Worm (Caenorhabditis elegans) whole organism, L3 larva: ENCODE measurements around the gene bra-1.

Source experiments
- ZK546.5 ChIP-seq: sonication (generic microtip); optimal IDR thresholded peaks from 2 replicates; lab custom pipeline; 2017; ENCODE audit warnings: missing biosample characterization, missing genetic modification characterization
- ceh-9 ChIP-seq: sonication (generic microtip); optimal IDR thresholded peaks from 2 replicates; lab custom pipeline; 2018; ENCODE audit warnings: missing biosample characterization, missing genetic modification characterization
- egl-27 ChIP-seq: sonication (generic microtip); optimal IDR thresholded peaks from 4 replicates; lab custom pipeline; 2017; ENCODE audit warnings: missing biosample characterization, missing genetic modification reagents, missing genetic modification characterization
- egl-5 ChIP-seq: fragments of 150-350 bp; optimal IDR thresholded peaks from 2 replicates; lab custom pipeline; 2017; ENCODE audit warnings: missing biosample characterization, missing genetic modification reagents, missing genetic modification characterization, inconsistent platforms
- elt-1 ChIP-seq: fragments of 150-350 bp; optimal IDR thresholded peaks from 2 replicates; lab custom pipeline; 2014; ENCODE audit warnings: missing biosample characterization, missing genetic modification characterization
- fkh-10 ChIP-seq: sonication (generic microtip); optimal IDR thresholded peaks from 2 replicates; lab custom pipeline; 2017; ENCODE audit warnings: missing biosample characterization, missing genetic modification reagents, missing genetic modification characterization
- fkh-2 ChIP-seq: fragments of 150-350 bp; optimal IDR thresholded peaks from 2 replicates; lab custom pipeline; 2014; ENCODE audit warnings: missing biosample characterization, missing genetic modification reagents, missing genetic modification characterization
- fos-1 ChIP-seq: fragments of 150-350 bp; optimal IDR thresholded peaks from 2 replicates; lab custom pipeline; 2014; ENCODE audit warnings: missing biosample characterization, missing genetic modification characterization
- hmg-11 ChIP-seq: sonication (generic microtip); optimal IDR thresholded peaks from 2 replicates; lab custom pipeline; 2016; ENCODE audit warnings: missing genetic modification characterization, missing compliant biosample characterization
- jun-1 ChIP-seq: fragments of 150-350 bp; optimal IDR thresholded peaks from 2 replicates; lab custom pipeline; 2014; ENCODE audit warnings: missing biosample characterization, missing genetic modification reagents, missing genetic modification characterization
- lin-39 ChIP-seq: fragments of 150-350 bp; optimal IDR thresholded peaks from 2 replicates; lab custom pipeline; 2018; ENCODE audit warnings: missing biosample characterization, missing genetic modification reagents, missing genetic modification characterization
- nfya-1 ChIP-seq: sonication (generic microtip); optimal IDR thresholded peaks from 2 replicates; lab custom pipeline; 2017; ENCODE audit warnings: missing genetic modification characterization, mild to moderate bottlenecking, missing compliant biosample characterization, antibody characterized with exemption, moderate library complexity; ENCODE audit not compliant: insufficient read depth
- nhr-237 ChIP-seq: fragments of 150-350 bp; optimal IDR thresholded peaks from 2 replicates; lab custom pipeline; 2014; ENCODE audit warnings: missing biosample characterization, missing genetic modification characterization
- nhr-25 ChIP-seq: sonication (generic microtip); optimal IDR thresholded peaks from 2 replicates; lab custom pipeline; 2017; ENCODE audit warnings: missing biosample characterization, missing genetic modification characterization
- nhr-28 ChIP-seq: fragments of 150-350 bp; optimal IDR thresholded peaks from 2 replicates; lab custom pipeline; 2014; ENCODE audit warnings: missing biosample characterization, missing genetic modification characterization
- nhr-43 ChIP-seq: sonication (generic microtip); optimal IDR thresholded peaks from 2 replicates; lab custom pipeline; 2016; ENCODE audit warnings: mild to moderate bottlenecking, missing genetic modification characterization, missing compliant biosample characterization; ENCODE audit not compliant: poor library complexity, severe bottlenecking
- nhr-67 ChIP-seq: fragments of 150-350 bp; optimal IDR thresholded peaks from 2 replicates; lab custom pipeline; 2014; ENCODE audit warnings: missing biosample characterization, missing genetic modification characterization
- nhr-77 ChIP-seq: fragments of 150-350 bp; optimal IDR thresholded peaks from 2 replicates; lab custom pipeline; 2014; ENCODE audit warnings: missing biosample characterization, missing genetic modification characterization
- pha-4 ChIP-seq: fragments of 150-350 bp; optimal IDR thresholded peaks from 2 replicates; lab custom pipeline; 2014; ENCODE audit warnings: missing biosample characterization, missing genetic modification reagents, missing genetic modification characterization
- sea-2 ChIP-seq: fragments of 150-350 bp; sonication (generic microtip); optimal IDR thresholded peaks from 4 replicates; lab custom pipeline; 2014; ENCODE audit warnings: missing biosample characterization, missing genetic modification reagents, missing genetic modification characterization
- skn-1 ChIP-seq: fragments of 150-350 bp; optimal IDR thresholded peaks from 2 replicates; lab custom pipeline; 2014; ENCODE audit warnings: missing biosample characterization, missing genetic modification characterization
- snpc-4 ChIP-seq: fragments of 150-350 bp; optimal IDR thresholded peaks from 2 replicates; lab custom pipeline; 2014; ENCODE audit warnings: missing biosample characterization, missing genetic modification characterization
- tbx-2 ChIP-seq: sonication (generic microtip); optimal IDR thresholded peaks from 2 replicates; lab custom pipeline; 2016; ENCODE audit warnings: mild to moderate bottlenecking, missing genetic modification characterization, missing compliant biosample characterization
- unc-39 ChIP-seq: sonication (generic microtip); optimal IDR thresholded peaks from 4 replicates; lab custom pipeline; 2017; ENCODE audit warnings: missing biosample characterization, missing genetic modification characterization
- zag-1 ChIP-seq: fragments of 150-350 bp; optimal IDR thresholded peaks from 2 replicates; lab custom pipeline; 2014; ENCODE audit warnings: missing biosample characterization, missing genetic modification characterization

The bra-1 gene

DNA sequence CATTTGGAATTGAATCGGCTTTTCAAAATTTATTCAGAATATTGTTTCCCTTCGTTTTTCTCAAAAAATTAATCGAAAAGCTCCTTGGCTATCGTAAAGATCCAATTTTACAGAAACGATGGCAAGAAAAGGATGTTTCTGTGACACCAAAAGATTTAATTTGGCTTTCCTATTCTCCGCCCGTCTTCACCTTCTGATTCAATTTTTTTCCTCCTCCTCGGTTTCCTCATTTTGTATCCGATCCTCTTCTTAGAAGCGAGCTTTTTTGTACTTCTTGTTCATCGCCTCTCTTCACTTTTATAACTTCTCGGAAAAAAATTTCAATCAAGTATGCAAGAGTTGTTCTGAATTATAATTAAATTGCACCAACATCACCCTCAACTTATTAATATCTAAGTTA, 11.8 kb downstream of the bra-1 start:
- TF ChIP-seq hmg-11, result no peak
- TF ChIP-seq fkh-10 (GFP tag; lab: Kevin White, UChicago), result peak; percentile 52
- no peak for TF ChIP-seq nfya-1 (tag; lab: Kevin White, UChicago)

DNA sequence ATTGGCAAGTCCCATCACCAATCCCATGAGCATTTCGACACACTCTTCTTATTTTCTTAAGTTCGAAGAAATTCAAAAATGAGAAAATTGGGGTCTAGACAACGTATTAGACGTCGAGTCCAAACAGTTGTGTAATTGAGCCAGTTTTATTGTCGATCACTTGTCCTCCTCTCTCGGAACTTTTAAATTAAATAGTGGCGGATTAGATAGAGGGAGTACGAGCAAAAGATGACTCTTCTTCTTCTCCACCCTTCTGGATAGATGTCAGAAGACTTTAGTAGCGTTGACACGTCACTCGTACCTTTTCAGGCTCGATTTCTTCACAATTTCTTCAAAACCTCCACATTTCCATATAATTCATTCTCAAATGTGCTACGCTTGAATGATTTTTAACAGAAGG, 16.9 kb downstream of the bra-1 start:
- TF ChIP-seq nhr-25 (no peak), egl-27 (tag; lab: Kevin White, UChicago) (no peak), egl-5 (no peak), nhr-67 (tag; lab: Kevin White, UChicago) (no peak), nhr-28 (tag; lab: Kevin White, UChicago) (no peak)

DNA sequence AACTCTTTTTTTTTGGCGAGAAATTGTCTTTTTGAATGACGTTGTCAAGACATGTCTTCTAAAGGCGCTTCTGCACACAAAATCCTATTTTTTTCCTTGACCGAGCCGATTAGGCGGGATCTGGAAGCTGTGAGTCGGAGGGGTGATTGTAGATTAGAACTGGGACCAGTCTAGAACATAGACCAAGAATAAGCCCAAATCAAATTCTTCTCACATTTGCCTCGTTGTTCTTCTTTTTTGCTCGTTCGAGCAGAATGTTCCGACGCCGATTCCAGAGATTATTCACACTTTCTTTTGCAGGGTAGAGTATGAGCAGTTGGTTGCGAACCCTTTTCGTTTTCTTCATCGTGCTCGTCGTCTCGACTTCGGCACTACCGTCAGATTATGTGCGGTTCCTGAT, 20.3 kb downstream of the bra-1 start, which contains the start of gene nlp-53:
Gene nlp-53 (plus strand): TSS at position 301 of the 400 bp plus-strand sequence.
- no peak for TF ChIP-seq nhr-43 (tag; lab: Kevin White, UChicago)
- no peak for TF ChIP-seq nhr-25
- no peak for TF ChIP-seq lin-39

DNA sequence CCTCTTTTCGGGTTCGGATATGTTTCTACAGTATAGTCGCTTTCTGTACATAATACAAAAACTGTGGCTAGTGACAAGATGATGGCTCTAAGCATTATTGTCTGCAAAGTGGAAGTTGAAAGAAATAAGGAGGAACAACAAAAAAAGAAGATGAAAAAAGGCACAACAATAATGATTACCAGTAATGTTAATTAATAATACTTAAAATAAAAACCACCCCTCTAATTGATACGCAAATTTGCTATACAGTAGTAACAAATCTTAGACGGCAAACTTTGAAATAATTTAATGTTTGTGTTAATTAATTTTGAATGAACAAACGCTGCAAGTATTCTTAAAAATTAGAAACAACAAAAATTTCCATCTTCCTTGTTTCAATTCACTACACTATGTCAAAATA, 23.4 kb downstream of the bra-1 start, which contains the start of gene Y12A6A.1:
Gene Y12A6A.1 (minus strand): TSS at position 101 of the 400 bp plus-strand sequence.
- TF ChIP-seq ZK546.5 (no peak), skn-1 (tag; lab: Kevin White, UChicago) (no peak), sea-2 (GFP tag; lab: Kevin White, UChicago) (no peak), egl-5 (no peak)
- TF ChIP-seq, all 47 proteins: peak for 0

DNA sequence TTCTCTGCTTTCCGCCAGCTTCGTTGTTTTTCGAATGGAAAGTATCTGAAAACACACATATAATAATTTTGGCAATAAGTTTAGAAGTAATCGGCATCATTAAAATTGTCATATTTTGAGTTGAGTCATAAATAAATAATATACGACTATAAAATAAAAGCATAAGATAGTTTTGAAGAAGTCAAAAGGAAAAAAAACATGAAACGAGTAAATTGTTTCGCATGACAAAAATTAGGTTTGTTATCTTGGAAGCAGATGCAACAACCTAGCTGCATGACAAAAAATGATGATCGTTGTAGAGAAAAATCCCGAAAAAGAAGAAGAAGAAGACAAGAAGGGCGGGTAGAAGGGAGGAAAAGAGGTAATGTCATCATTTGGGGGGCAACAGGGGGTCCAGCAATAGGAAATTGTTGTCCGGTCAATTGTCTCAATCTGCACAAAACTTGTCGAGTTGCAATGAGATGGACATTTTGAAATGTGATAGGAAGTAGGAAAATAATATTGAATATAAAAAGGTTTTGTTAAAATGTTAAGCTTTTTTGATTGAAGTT, 32.9 kb downstream of the bra-1 start, which contains the start of gene nlg-1:
Gene nlg-1 (minus strand): TSS at position 51 of the 551 bp plus-strand sequence.
- no peak for TF ChIP-seq nhr-77 (tag; lab: Kevin White, UChicago)
- TF ChIP-seq fkh-10 (GFP tag; lab: Kevin White, UChicago), result peak; percentile 59

DNA sequence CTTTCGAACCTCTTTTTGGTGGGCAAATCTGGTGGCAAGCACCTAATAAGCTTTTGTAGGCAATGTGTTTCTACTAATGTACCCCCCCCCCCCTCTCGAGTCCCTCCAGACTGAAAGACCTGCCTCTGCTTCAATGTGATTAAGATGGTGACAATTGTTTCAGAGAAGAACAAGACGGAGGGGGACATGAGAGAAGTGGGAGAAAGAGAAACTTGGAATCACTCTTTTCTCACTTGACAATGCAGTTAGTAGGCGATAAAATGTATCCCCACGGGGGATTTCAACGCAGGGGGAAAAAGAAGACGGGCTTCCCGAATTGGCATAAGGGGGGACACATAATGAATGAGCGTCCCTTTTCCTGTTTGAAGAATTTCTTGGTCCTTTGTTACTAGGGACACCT, 34.0 kb downstream of the bra-1 start:
- TF ChIP-seq nhr-67 (tag; lab: Kevin White, UChicago) (no peak), fos-1 (no peak), ceh-9 (tag; lab: Kevin White, UChicago) (no peak), egl-5 (peak; percentile 49), nhr-77 (tag; lab: Kevin White, UChicago) (no peak)

DNA sequence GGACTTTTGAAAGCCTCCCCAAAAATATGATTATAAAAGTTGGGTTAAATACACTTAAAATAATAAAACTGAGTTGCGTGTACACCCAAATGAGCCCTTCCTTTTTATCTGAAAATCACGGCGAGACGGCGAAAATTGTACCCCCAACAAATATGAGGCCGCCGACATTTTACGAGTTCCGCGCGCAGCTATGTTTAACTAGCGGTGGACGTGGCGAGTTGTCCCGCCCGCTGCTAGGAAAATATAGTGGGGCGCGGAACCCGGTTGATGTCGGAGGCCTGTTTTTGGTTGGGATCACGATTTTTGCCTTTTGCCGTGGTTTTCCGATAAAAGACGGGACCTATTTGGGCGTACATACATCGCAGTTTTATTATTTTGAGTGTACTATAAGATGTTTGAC, 34.8 kb downstream of the bra-1 start:
- no peak for TF ChIP-seq nhr-25
- TF ChIP-seq zag-1 (tag; lab: Kevin White, UChicago), result no peak
- TF ChIP-seq fkh-2 (tag; lab: Kevin White, UChicago), result no peak
- TF ChIP-seq pha-4, result no peak
- TF ChIP-seq unc-39 (tag; lab: Kevin White, UChicago), result no peak
- TF ChIP-seq snpc-4 (tag; lab: Kevin White, UChicago), result peak; percentile 48
- no peak for TF ChIP-seq nhr-237
- no peak for TF ChIP-seq lin-39

DNA sequence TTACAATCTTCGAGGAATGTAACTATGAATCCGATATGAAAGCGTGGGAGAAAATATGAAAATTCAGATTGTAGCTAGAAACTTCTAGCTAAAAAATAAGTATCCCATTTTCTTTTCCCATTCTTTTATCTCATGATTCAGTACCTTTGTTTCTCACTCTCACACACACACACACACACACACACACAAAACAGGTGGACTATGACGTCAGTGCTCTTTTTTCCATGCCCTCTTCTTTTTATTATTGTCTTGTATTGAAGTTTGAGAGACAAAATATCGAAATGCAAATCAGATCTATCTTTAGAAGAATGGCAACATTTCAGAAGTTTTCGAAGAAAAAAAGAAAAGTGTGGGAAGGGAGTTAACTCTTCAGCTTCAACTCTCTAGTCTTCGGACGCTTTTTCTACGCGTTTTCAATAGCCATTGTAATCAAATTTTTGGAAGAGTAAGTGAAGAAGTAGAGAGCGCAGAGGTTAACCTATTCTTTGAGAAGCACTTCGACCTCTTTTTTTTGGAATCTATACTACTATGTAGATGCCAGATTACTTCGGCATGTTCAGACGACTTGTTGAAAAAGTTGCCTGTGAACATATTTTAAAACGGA, 35.7 kb downstream of the bra-1 start:
- TF ChIP-seq nhr-77 (tag; lab: Kevin White, UChicago), result no peak
- TF ChIP-seq elt-1 (tag; lab: Kevin White, UChicago), result no peak
- TF ChIP-seq tbx-2 (tag; lab: Kevin White, UChicago), result no peak
- TF ChIP-seq unc-39 (tag; lab: Kevin White, UChicago), result no peak
- no peak for TF ChIP-seq jun-1 (tag; lab: Kevin White, UChicago)
- TF ChIP-seq fkh-10 (GFP tag; lab: Kevin White, UChicago), result peak; percentile 19
